Fruit fly (Drosophila melanogaster) whole organism, embryonic: ENCODE data around the gene tho2.

Source experiments
- Ada2b ChIP-seq: fragments of 200-800 bp; sonication (Bioruptor generic); IDR thresholded peaks from 2 replicates; pipeline ENCODE4 v1.3.6; 2022; ENCODE audit warnings: missing biosample characterization, missing genetic modification characterization
- Aef1 ChIP-seq: fragments of 200-800 bp; sonication (Bioruptor generic); IDR thresholded peaks from 3 replicates; pipeline ENCODE4 v1.3.6; 2022; ENCODE audit warnings: missing biosample characterization, missing genetic modification characterization
- CG11560 ChIP-seq: fragments of 200-800 bp; sonication (Bioruptor generic); IDR thresholded peaks from 3 replicates; pipeline ENCODE4 v1.3.6; 2022; ENCODE audit warnings: missing biosample characterization, missing genetic modification characterization
- CG12071 ChIP-seq: fragments of 200-800 bp; sonication (Bioruptor generic); optimal IDR thresholded peaks from 3 replicates; lab custom pipeline; 2018; ENCODE audit warnings: missing biosample characterization, mild to moderate bottlenecking, missing genetic modification characterization
- CG1233 ChIP-seq: fragments of 200-800 bp; sonication (Bioruptor generic); optimal IDR thresholded peaks from 4 replicates; lab custom pipeline; 2018; ENCODE audit warnings: missing biosample characterization, mild to moderate bottlenecking, missing genetic modification characterization
- CG12391 ChIP-seq: fragments of 200-800 bp; sonication (Bioruptor generic); optimal IDR thresholded peaks from 3 replicates; lab custom pipeline; 2018; ENCODE audit warnings: missing biosample characterization, mild to moderate bottlenecking, missing genetic modification characterization, moderate library complexity
- CG13775 ChIP-seq: fragments of 200-800 bp; sonication (Bioruptor generic); optimal IDR thresholded peaks from 3 replicates; lab custom pipeline; 2017; ENCODE audit warnings: missing biosample characterization, mild to moderate bottlenecking, missing genetic modification characterization
- CG14441 ChIP-seq: fragments of 200-800 bp; sonication (Bioruptor generic); IDR thresholded peaks from 2 replicates; pipeline ENCODE4 v1.3.6; 2022; ENCODE audit warnings: missing biosample characterization, missing genetic modification characterization
- CG1602 ChIP-seq: fragments of 200-800 bp; sonication (Bioruptor generic); optimal IDR thresholded peaks from 3 replicates; lab custom pipeline; 2016; ENCODE audit warnings: missing biosample characterization, missing genetic modification characterization
- CG1603 ChIP-seq: fragments of 200-800 bp; sonication (Bioruptor generic); optimal IDR thresholded peaks from 2 replicates; lab custom pipeline; 2019; ENCODE audit warnings: missing biosample characterization, mild to moderate bottlenecking, missing genetic modification characterization, moderate library complexity
- CG17328 ChIP-seq: fragments of 200-800 bp; sonication (Bioruptor generic); IDR thresholded peaks from 2 replicates; pipeline ENCODE4 v1.3.6; 2022; ENCODE audit warnings: missing biosample characterization, missing genetic modification characterization
- CG2120 ChIP-seq: fragments of 200-800 bp; sonication (Bioruptor generic); optimal IDR thresholded peaks from 3 replicates; lab custom pipeline; 2016; ENCODE audit warnings: missing biosample characterization, missing genetic modification characterization
- CG2202 ChIP-seq: fragments of 200-800 bp; sonication (Bioruptor generic); optimal IDR thresholded peaks from 2 replicates; lab custom pipeline; 2018; ENCODE audit warnings: missing biosample characterization, mild to moderate bottlenecking, missing genetic modification characterization
- CG32772 ChIP-seq: fragments of 200-800 bp; sonication (Bioruptor generic); IDR thresholded peaks from 2 replicates; pipeline ENCODE4 v1.3.6; 2022; ENCODE audit warnings: missing biosample characterization, missing genetic modification characterization
- CG3281 ChIP-seq: fragments of 200-800 bp; sonication (Bioruptor generic); optimal IDR thresholded peaks from 3 replicates; lab custom pipeline; 2017; ENCODE audit warnings: missing biosample characterization, mild to moderate bottlenecking, missing genetic modification characterization
- CG33213 ChIP-seq: fragments of 200-800 bp; sonication (Bioruptor generic); optimal IDR thresholded peaks from 3 replicates; lab custom pipeline; 2016; ENCODE audit warnings: missing biosample characterization, missing genetic modification characterization
- CG4328 ChIP-seq: fragments of 200-800 bp; sonication (Bioruptor generic); optimal IDR thresholded peaks from 3 replicates; lab custom pipeline; 2017; ENCODE audit warnings: missing biosample characterization, missing genetic modification reagents, missing genetic modification characterization
- CG4854 ChIP-seq: fragments of 200-800 bp; sonication (Bioruptor generic); optimal IDR thresholded peaks from 2 replicates; lab custom pipeline; 2016; ENCODE audit warnings: missing biosample characterization, missing genetic modification characterization, inconsistent platforms
- CG9797 ChIP-seq: fragments of 200-800 bp; sonication (Bioruptor generic); optimal IDR thresholded peaks from 3 replicates; lab custom pipeline; 2018; ENCODE audit warnings: missing biosample characterization, mild to moderate bottlenecking, missing genetic modification characterization
- Chrac-16 ChIP-seq: fragments of 200-800 bp; sonication (Bioruptor generic); optimal IDR thresholded peaks from 3 replicates; lab custom pipeline; 2016; ENCODE audit warnings: missing biosample characterization, missing genetic modification characterization
- CoRest ChIP-seq: fragments of 200-800 bp; sonication (Bioruptor generic); optimal IDR thresholded peaks from 3 replicates; lab custom pipeline; 2018; ENCODE audit warnings: missing biosample characterization, mild to moderate bottlenecking, missing genetic modification characterization, moderate library complexity
- D19A ChIP-seq: fragments of 200-800 bp; optimal IDR thresholded peaks from 3 replicates; lab custom pipeline; 2019; ENCODE audit warnings: missing biosample characterization, mild to moderate bottlenecking, missing genetic modification characterization, moderate library complexity
- Dip3 ChIP-seq: fragments of 200-800 bp; sonication (Bioruptor generic); optimal IDR thresholded peaks from 3 replicates; lab custom pipeline; 2016; ENCODE audit warnings: missing biosample characterization, missing genetic modification characterization
- E2f1 ChIP-seq: fragments of 200-800 bp; sonication (Bioruptor generic); IDR thresholded peaks from 2 replicates; pipeline ENCODE4 v1.3.6; 2022; ENCODE audit warnings: missing biosample characterization, missing genetic modification characterization
- Ets65A ChIP-seq: fragments of 200-800 bp; sonication (Bioruptor generic); peaks from one replicate; lab custom pipeline; 2016; ENCODE audit warnings: missing biosample characterization, missing genetic modification characterization
- Fer3 ChIP-seq: fragments of 200-800 bp; sonication (Bioruptor generic); optimal IDR thresholded peaks from 2 replicates; lab custom pipeline; 2018; ENCODE audit warnings: missing biosample characterization, mild to moderate bottlenecking, missing genetic modification characterization, moderate library complexity
- Gsc ChIP-seq: fragments of 200-800 bp; sonication (Bioruptor generic); IDR thresholded peaks from 2 replicates; pipeline ENCODE4 v1.3.6; 2022; ENCODE audit warnings: missing biosample characterization, missing genetic modification characterization
- Hr3 ChIP-seq: fragments of 200-800 bp; sonication (Bioruptor generic); optimal IDR thresholded peaks from 3 replicates; lab custom pipeline; 2016; ENCODE audit warnings: missing biosample characterization, missing genetic modification characterization
- MBD-R2 ChIP-seq: fragments of 200-800 bp; sonication (Bioruptor generic); IDR thresholded peaks from 2 replicates; pipeline ENCODE4 v1.3.6; 2022; ENCODE audit warnings: missing biosample characterization, missing genetic modification characterization
- Meics ChIP-seq: fragments of 200-800 bp; sonication (Bioruptor generic); optimal IDR thresholded peaks from 2 replicates; lab custom pipeline; 2017; ENCODE audit warnings: missing biosample characterization, mild to moderate bottlenecking, missing genetic modification characterization
- Oaz ChIP-seq: fragments of 200-800 bp; sonication (Bioruptor generic); IDR thresholded peaks from 2 replicates; pipeline ENCODE4 v1.3.6; 2022; ENCODE audit warnings: missing biosample characterization, missing genetic modification characterization
- Scr ChIP-seq: fragments of 200-800 bp; sonication (Bioruptor generic); IDR thresholded peaks from 2 replicates; pipeline ENCODE4 v1.3.6; 2022; ENCODE audit warnings: missing biosample characterization, missing genetic modification characterization; ENCODE audit not compliant: partially characterized antibody
- bab2 ChIP-seq: fragments of 200-800 bp; sonication (Bioruptor generic); optimal IDR thresholded peaks from 2 replicates; lab custom pipeline; 2016; ENCODE audit warnings: missing biosample characterization, missing genetic modification characterization
- bcd ChIP-seq: fragments of 200-800 bp; sonication (Bioruptor generic); optimal IDR thresholded peaks from 2 replicates; lab custom pipeline; 2017; ENCODE audit warnings: missing biosample characterization, mild to moderate bottlenecking, missing genetic modification characterization
- btn ChIP-seq: fragments of 200-800 bp; sonication (Bioruptor generic); optimal IDR thresholded peaks from 2 replicates; lab custom pipeline; 2016; ENCODE audit warnings: missing biosample characterization, missing genetic modification characterization
- cad ChIP-seq: fragments of >200 bp; optimal IDR thresholded peaks from 2 replicates; lab custom pipeline; 2017; ENCODE audit warnings: missing biosample characterization, missing genetic modification characterization
- croc ChIP-seq: fragments of 200-800 bp; sonication (Bioruptor generic); conservative IDR thresholded peaks from 3 replicates; pipeline ENCODE4 v1.3.6; 2022; ENCODE audit warnings: missing biosample characterization, missing genetic modification characterization
- cwo ChIP-seq: fragments of 200-800 bp; sonication (Bioruptor generic); optimal IDR thresholded peaks from 3 replicates; lab custom pipeline; 2017; ENCODE audit warnings: missing biosample characterization, missing genetic modification characterization, mild to moderate bottlenecking, moderate library complexity, missing genetic modification reagents
- ems ChIP-seq: fragments of 200-800 bp; sonication (Bioruptor generic); optimal IDR thresholded peaks from 3 replicates; lab custom pipeline; 2016; ENCODE audit warnings: missing biosample characterization, missing genetic modification characterization
- ewg ChIP-seq: fragments of 200-800 bp; sonication (Bioruptor generic); optimal IDR thresholded peaks from 3 replicates; lab custom pipeline; 2017; ENCODE audit warnings: mild to moderate bottlenecking, missing biosample characterization, missing genetic modification reagents, missing genetic modification characterization
- h ChIP-seq: fragments of >200 bp; optimal IDR thresholded peaks from 2 replicates; lab custom pipeline; 2017
- her ChIP-seq: fragments of 200-800 bp; sonication (Bioruptor generic); optimal IDR thresholded peaks from 2 replicates; lab custom pipeline; 2016; ENCODE audit warnings: missing biosample characterization, missing genetic modification characterization
- lov ChIP-seq, 2 experiments: fragments of 200-800 bp in 1 of 2; fragments of >200 bp in 1 of 2; sonication (Bioruptor generic) in 1 of 2; IDR thresholded peaks in 1 of 2; optimal IDR thresholded peaks in 1 of 2; 2 replicates in 1 of 2; 3 replicates in 1 of 2; pipeline versions ENCODE4 v1.3.6 to Lab custom; 2017 to 2022; ENCODE audit warnings: missing biosample characterization in 1 of 2, missing genetic modification characterization in 1 of 2
- luna ChIP-seq: fragments of 200-800 bp; sonication (Bioruptor generic); optimal IDR thresholded peaks from 2 replicates; lab custom pipeline; 2016; ENCODE audit warnings: missing biosample characterization, missing genetic modification characterization
- otp ChIP-seq: fragments of 200-800 bp; sonication (Bioruptor generic); IDR thresholded peaks from 3 replicates; pipeline ENCODE4, ENCODE4 v1.3.6; 2022; ENCODE audit warnings: missing biosample characterization, missing genetic modification characterization
- sens ChIP-seq: fragments of 200-800 bp; sonication (Bioruptor generic); peaks from one replicate; lab custom pipeline; 2016; ENCODE audit warnings: missing biosample characterization, missing genetic modification characterization
- sob ChIP-seq: fragments of 200-800 bp; sonication (Bioruptor generic); IDR thresholded peaks from 2 replicates; pipeline ENCODE4 v1.3.6; 2022; ENCODE audit warnings: missing biosample characterization, missing genetic modification characterization
- ssp ChIP-seq: fragments of 200-800 bp; sonication (Bioruptor generic); IDR thresholded peaks from 2 replicates; pipeline ENCODE4 v1.3.6; 2022; ENCODE audit warnings: missing biosample characterization, missing genetic modification characterization
- tap ChIP-seq: fragments of 200-800 bp; optimal IDR thresholded peaks from 3 replicates; lab custom pipeline; 2019; ENCODE audit warnings: missing biosample characterization, mild to moderate bottlenecking, missing genetic modification characterization, moderate library complexity
- tup ChIP-seq: fragments of 200-800 bp; sonication (Bioruptor generic); optimal IDR thresholded peaks from 2 replicates; lab custom pipeline; 2016; ENCODE audit warnings: missing biosample characterization, mild to moderate bottlenecking, missing genetic modification characterization, moderate library complexity
- z ChIP-seq: fragments of 200-800 bp; sonication (Bioruptor generic); IDR thresholded peaks from 3 replicates; pipeline ENCODE4 v1.3.6; 2022; ENCODE audit warnings: missing biosample characterization, missing genetic modification characterization

tho2 gene

DNA sequence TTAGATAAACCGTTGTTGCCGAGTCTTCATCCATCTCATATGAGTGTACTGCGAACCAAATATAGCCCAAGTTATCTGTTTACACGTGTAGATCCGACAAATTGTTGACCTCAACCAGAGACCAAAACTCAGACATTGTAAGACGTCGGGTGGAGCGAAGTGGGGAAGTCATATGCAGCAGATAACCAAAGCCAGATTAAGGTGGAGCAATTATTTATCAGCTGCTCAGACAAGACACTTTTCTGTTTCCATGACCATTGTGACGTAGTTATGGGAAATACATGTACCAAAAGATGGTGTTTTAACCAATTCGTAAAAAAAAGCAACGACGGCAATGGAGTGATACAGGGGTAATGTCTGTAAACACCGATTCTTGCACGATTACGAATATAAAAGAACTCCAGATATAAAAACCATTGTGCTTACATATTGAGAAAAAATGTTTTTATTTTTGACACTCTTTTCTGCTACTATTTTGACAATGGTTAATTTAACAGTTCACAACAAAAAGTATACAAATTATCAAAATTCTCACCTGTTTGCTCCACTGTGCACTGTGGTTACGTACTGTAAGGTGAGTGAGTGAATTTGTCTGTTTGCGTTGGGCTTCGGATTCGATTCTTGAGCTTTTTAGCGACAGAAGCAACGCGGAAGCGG is 32.5 kb upstream of the tho2 start (continued):
- TF ChIP-seq Oaz (GFP tag; lab: Robert Waterston, UW), result no peak
- TF ChIP-seq CG33213 (GFP tag; lab: Kevin White, UChicago), result no peak
- peak; percentile 62 for TF ChIP-seq Meics (GFP tag; lab: Kevin White, UChicago)
- peak; percentile 9 for TF ChIP-seq ems (GFP tag; lab: Kevin White, UChicago)
- TF ChIP-seq CG4854 (GFP tag; lab: Kevin White, UChicago), result peak; percentile 13
- TF ChIP-seq bab2 (GFP tag; lab: Kevin White, UChicago), result peak; percentile 50
- peak; percentile 13; the same call in 1 of the 2 replicates for TF ChIP-seq MBD-R2 (GFP tag; lab: Robert Waterston, UW)
- TF ChIP-seq ssp, result peak; percentile 35; the same call in 1 of the 2 replicates
- TF ChIP-seq Ets65A (GFP tag; lab: Kevin White, UChicago), result peak; percentile 92
- TF ChIP-seq her (GFP tag; lab: Kevin White, UChicago), result peak; percentile 23
- peak; percentile 48 for TF ChIP-seq CG14441 (GFP tag; lab: Robert Waterston, UW)
- TF ChIP-seq CG32772 (GFP tag; lab: Robert Waterston, UW), result peak; percentile 27; the same call in 1 of the 2 replicates
- TF ChIP-seq cwo (GFP tag; lab: Kevin White, UChicago), result peak; percentile 17
- TF ChIP-seq D19A (tag; lab: Kevin White, UChicago), result peak; percentile 39
- TF ChIP-seq CG1602 (GFP tag; lab: Kevin White, UChicago), result peak; percentile 39
- peak; percentile 16 for TF ChIP-seq CG2202 (tag; lab: Kevin White, UChicago)
- peak; percentile 49 for TF ChIP-seq CG3281
- peak; percentile 47 for TF ChIP-seq bcd (GFP tag; lab: Kevin White, UChicago)
- no peak for TF ChIP-seq btn
- TF ChIP-seq Dip3 (GFP tag; lab: Kevin White, UChicago), result peak; percentile 43
- peak; percentile 13 for TF ChIP-seq CoRest (tag; lab: Kevin White, UChicago)
- no peak for TF ChIP-seq CG1233 (GFP tag; lab: Kevin White, UChicago)
- TF ChIP-seq luna (GFP tag; lab: Kevin White, UChicago), result no peak
- no peak for TF ChIP-seq tup (GFP tag; lab: Kevin White, UChicago)
- TF ChIP-seq CG2120, result peak; percentile 75
- TF ChIP-seq CG17328 (GFP tag; lab: Robert Waterston, UW), result peak; percentile 53; the same call in 1 of the 2 replicates
- no peak for TF ChIP-seq CG4328 (GFP tag; lab: Kevin White, UChicago)
- peak; percentile 24 for TF ChIP-seq CG1603 (tag; lab: Kevin White, UChicago)
- TF ChIP-seq Fer3 (tag; lab: Kevin White, UChicago), result peak; percentile 25
- no peak for TF ChIP-seq lov (optimal IDR thresholded peaks at IDR 0.05; lab: Kevin White, UChicago)
- TF ChIP-seq lov (GFP tag; IDR thresholded peaks at IDR 0.05; lab: Robert Waterston, UW), result no peak
- TF ChIP-seq E2f1 (GFP tag; lab: Robert Waterston, UW), result no peak
- TF ChIP-seq Gsc (GFP tag; lab: Robert Waterston, UW), result no peak
- 0 out of 3 replicates have a peak, but pooled peaks have one; percentile 40 for TF ChIP-seq z
- TF ChIP-seq Hr3, result no peak
- peak; percentile 80 for TF ChIP-seq sens (GFP tag; lab: Kevin White, UChicago)
- TF ChIP-seq CG13775 (GFP tag; lab: Kevin White, UChicago), result peak; percentile 28
- no peak for TF ChIP-seq CG12071 (GFP tag; lab: Kevin White, UChicago)
- TF ChIP-seq otp (GFP tag; lab: Robert Waterston, UW), result no peak
- TF ChIP-seq CG12391 (tag; lab: Kevin White, UChicago), result peak; percentile 26
- TF ChIP-seq croc, result no peak
- TF ChIP-seq CG11560 (tag; lab: Robert Waterston, UW), result no peak
- TF ChIP-seq Aef1 (GFP tag; lab: Robert Waterston, UW), result 0 out of 3 replicates have a peak, but pooled peaks have one; percentile 15
- no peak for TF ChIP-seq CG9797 (GFP tag; lab: Kevin White, UChicago)
- no peak for TF ChIP-seq Chrac-16 (GFP tag; lab: Kevin White, UChicago)
- TF ChIP-seq ewg (GFP tag; lab: Kevin White, UChicago), result peak; percentile 17
- no peak for TF ChIP-seq cad (GFP tag; lab: Kevin White, UChicago)
- TF ChIP-seq tap (tag; lab: Kevin White, UChicago), result peak; percentile 2
- no peak for TF ChIP-seq Scr (GFP tag; lab: Robert Waterston, UW)
- peak; percentile 61 for TF ChIP-seq Ada2b (GFP tag; lab: Robert Waterston, UW)
- no peak for TF ChIP-seq h
- peak; percentile 32; the same call in 1 of the 2 replicates for TF ChIP-seq sob
